Fruit fly (Drosophila melanogaster) whole organism, embryonic: ENCODE measurements around the gene Nepl9.

Experiments
- ATbp ChIP-seq: fragments of 200-800 bp; sonication (Bioruptor generic); optimal IDR thresholded peaks from 2 replicates; lab custom pipeline; 2017; ENCODE audit warnings: missing biosample characterization, mild to moderate bottlenecking, missing genetic modification characterization, missing genetic modification reagents
- Antp ChIP-seq: fragments of 200-800 bp; sonication (Bioruptor generic); optimal IDR thresholded peaks from 3 replicates; lab custom pipeline; 2016; ENCODE audit warnings: missing biosample characterization, missing genetic modification characterization
- CG11723 ChIP-seq: fragments of 200-800 bp; sonication (Bioruptor generic); optimal IDR thresholded peaks from 2 replicates; lab custom pipeline; 2017; ENCODE audit warnings: missing biosample characterization, mild to moderate bottlenecking, missing genetic modification characterization
- CG12299 ChIP-seq: fragments of 200-800 bp; sonication (Bioruptor generic); optimal IDR thresholded peaks from 2 replicates; lab custom pipeline; 2018; ENCODE audit warnings: missing biosample characterization, mild to moderate bottlenecking, missing genetic modification characterization
- CG13296 ChIP-seq: fragments of 200-800 bp; sonication (Bioruptor generic); optimal IDR thresholded peaks from 3 replicates; lab custom pipeline; 2018; ENCODE audit warnings: missing biosample characterization, mild to moderate bottlenecking, missing genetic modification characterization
- CG13624 ChIP-seq: fragments of 200-800 bp; sonication (Bioruptor generic); optimal IDR thresholded peaks from 2 replicates; lab custom pipeline; 2016; ENCODE audit warnings: missing biosample characterization, missing genetic modification characterization
- CG15696 ChIP-seq: fragments of 200-800 bp; sonication (Bioruptor generic); optimal IDR thresholded peaks from 2 replicates; lab custom pipeline; 2019; ENCODE audit warnings: missing biosample characterization, mild to moderate bottlenecking, missing genetic modification characterization, moderate library complexity
- CG17328 ChIP-seq: fragments of 200-800 bp; sonication (Bioruptor generic); IDR thresholded peaks from 2 replicates; pipeline ENCODE4 v1.3.6; 2022; ENCODE audit warnings: missing biosample characterization, missing genetic modification characterization
- CG18476 ChIP-seq: fragments of 200-800 bp; sonication (Bioruptor generic); optimal IDR thresholded peaks from 2 replicates; lab custom pipeline; 2016; ENCODE audit warnings: missing biosample characterization, mild to moderate bottlenecking, missing genetic modification characterization
- CG18599 ChIP-seq: fragments of 200-800 bp; sonication (Bioruptor generic); optimal IDR thresholded peaks from 3 replicates; lab custom pipeline; 2017; ENCODE audit warnings: missing biosample characterization, missing genetic modification characterization, mild to moderate bottlenecking, moderate library complexity, missing genetic modification reagents
- CG18764 ChIP-seq: fragments of 200-800 bp; sonication (Bioruptor generic); optimal IDR thresholded peaks from 3 replicates; lab custom pipeline; 2016; ENCODE audit warnings: missing biosample characterization, missing genetic modification characterization
- CG2120 ChIP-seq: fragments of 200-800 bp; sonication (Bioruptor generic); optimal IDR thresholded peaks from 3 replicates; lab custom pipeline; 2016; ENCODE audit warnings: missing biosample characterization, missing genetic modification characterization
- CG2712 ChIP-seq: fragments of 200-800 bp; optimal IDR thresholded peaks from 3 replicates; lab custom pipeline; 2019; ENCODE audit warnings: missing biosample characterization, mild to moderate bottlenecking, missing genetic modification characterization, moderate library complexity
- CG2889 ChIP-seq: fragments of 200-800 bp; sonication (Bioruptor generic); IDR thresholded peaks from 3 replicates; pipeline ENCODE4 v1.3.6; 2022; ENCODE audit warnings: missing biosample characterization, missing genetic modification characterization
- CG30020 ChIP-seq: fragments of 200-800 bp; optimal IDR thresholded peaks from 2 replicates; lab custom pipeline; 2019; ENCODE audit warnings: missing biosample characterization, mild to moderate bottlenecking, missing genetic modification characterization, moderate library complexity
- CG5953 ChIP-seq: fragments of 200-800 bp; sonication (Bioruptor generic); IDR thresholded peaks from 2 replicates; pipeline ENCODE4 v1.3.6; 2022; ENCODE audit warnings: missing biosample characterization, missing genetic modification characterization
- Dfd ChIP-seq, 2 experiments: fragments of >200 bp; optimal IDR thresholded peaks; 2 replicates each; lab custom pipeline; 2017; ENCODE audit warnings: missing biosample characterization in 2 of 2, missing genetic modification characterization in 2 of 2
- Dref ChIP-seq: fragments of 200-800 bp; sonication (Bioruptor generic); IDR thresholded peaks from 2 replicates; pipeline ENCODE4 v1.3.6; 2022; ENCODE audit warnings: missing biosample characterization, missing genetic modification characterization
- MESR4 ChIP-seq: fragments of 200-800 bp; sonication (Bioruptor generic); optimal IDR thresholded peaks from 2 replicates; lab custom pipeline; 2018; ENCODE audit warnings: missing biosample characterization, mild to moderate bottlenecking, missing genetic modification characterization, moderate library complexity
- Max ChIP-seq: fragments of 200-800 bp; sonication (Bioruptor generic); optimal IDR thresholded peaks from 2 replicates; lab custom pipeline; 2016; ENCODE audit warnings: missing biosample characterization, mild to moderate bottlenecking, missing genetic modification characterization
- NC2β ChIP-seq: fragments of 200-800 bp; sonication (Bioruptor generic); optimal IDR thresholded peaks from 2 replicates; lab custom pipeline; 2016; ENCODE audit warnings: missing biosample characterization, missing genetic modification characterization
- Scr ChIP-seq: fragments of 200-800 bp; sonication (Bioruptor generic); IDR thresholded peaks from 2 replicates; pipeline ENCODE4 v1.3.6; 2022; ENCODE audit warnings: missing biosample characterization, missing genetic modification characterization; ENCODE audit not compliant: partially characterized antibody
- Six4 ChIP-seq: fragments of 200-800 bp; sonication (Bioruptor generic); optimal IDR thresholded peaks from 2 replicates; lab custom pipeline; 2016; ENCODE audit warnings: missing biosample characterization, missing genetic modification characterization
- Tbp ChIP-seq: fragments of >200 bp; optimal IDR thresholded peaks from 2 replicates; lab custom pipeline; 2018; ENCODE audit warnings: missing biosample characterization, missing genetic modification characterization
- ash1 ChIP-seq: fragments of 200-800 bp; sonication (Bioruptor generic); optimal IDR thresholded peaks from 2 replicates; lab custom pipeline; 2018; ENCODE audit warnings: missing biosample characterization, mild to moderate bottlenecking, missing genetic modification characterization
- ato ChIP-seq: fragments of 200-800 bp; sonication (Bioruptor generic); IDR thresholded peaks from 2 replicates; pipeline ENCODE4 v1.3.6; 2022; ENCODE audit warnings: missing biosample characterization, missing genetic modification characterization; ENCODE audit not compliant: partially characterized antibody
- cato ChIP-seq: fragments of 200-800 bp; sonication (Bioruptor generic); optimal IDR thresholded peaks from 2 replicates; lab custom pipeline; 2016; ENCODE audit warnings: missing biosample characterization, missing genetic modification characterization, borderline replicate concordance
- chif ChIP-seq, 2 experiments: fragments of 200-800 bp; sonication (Bioruptor generic); optimal IDR thresholded peaks; 3 replicates each; lab custom pipeline; 2016; ENCODE audit warnings: missing biosample characterization in 2 of 2, missing genetic modification characterization in 2 of 2
- chinmo ChIP-seq: fragments of 200-800 bp; sonication (Bioruptor generic); IDR thresholded peaks from 4 replicates; pipeline ENCODE4 v1.3.6; 2022; ENCODE audit warnings: missing biosample characterization, missing genetic modification characterization; ENCODE audit not compliant: partially characterized antibody
- da ChIP-seq: fragments of 200-800 bp; sonication (Bioruptor generic); optimal IDR thresholded peaks from 2 replicates; lab custom pipeline; 2016; ENCODE audit warnings: missing biosample characterization, missing genetic modification characterization
- exex ChIP-seq: fragments of 200-800 bp; sonication (Bioruptor generic); optimal IDR thresholded peaks from 4 replicates; lab custom pipeline; 2018; ENCODE audit warnings: missing biosample characterization, mild to moderate bottlenecking, missing genetic modification characterization, moderate library complexity
- fd102C ChIP-seq: fragments of 200-800 bp; sonication (Bioruptor generic); optimal IDR thresholded peaks from 2 replicates; lab custom pipeline; 2018; ENCODE audit warnings: missing biosample characterization, mild to moderate bottlenecking, missing genetic modification characterization, moderate library complexity
- insv ChIP-seq, 2 experiments: fragments of 200-800 bp; sonication (Bioruptor generic); optimal IDR thresholded peaks; 3 replicates each; lab custom pipeline; 2016 to 2018; ENCODE audit warnings: missing biosample characterization in 2 of 2, missing genetic modification characterization in 2 of 2
- luna ChIP-seq: fragments of 200-800 bp; sonication (Bioruptor generic); optimal IDR thresholded peaks from 2 replicates; lab custom pipeline; 2016; ENCODE audit warnings: missing biosample characterization, missing genetic modification characterization
- nerfin-1 ChIP-seq: fragments of 200-800 bp; sonication (Bioruptor generic); optimal IDR thresholded peaks from 3 replicates; lab custom pipeline; 2019; ENCODE audit warnings: missing biosample characterization, mild to moderate bottlenecking, missing genetic modification characterization, moderate library complexity
- org-1 ChIP-seq: fragments of 200-800 bp; sonication (Bioruptor generic); optimal IDR thresholded peaks from 2 replicates; lab custom pipeline; 2017; ENCODE audit warnings: missing biosample characterization, missing genetic modification characterization
- otp ChIP-seq: fragments of 200-800 bp; sonication (Bioruptor generic); IDR thresholded peaks from 3 replicates; pipeline ENCODE4, ENCODE4 v1.3.6; 2022; ENCODE audit warnings: missing biosample characterization, missing genetic modification characterization
- pb ChIP-seq: fragments of 200-800 bp; sonication (Bioruptor generic); optimal IDR thresholded peaks from 3 replicates; lab custom pipeline; 2016; ENCODE audit warnings: missing biosample characterization, missing genetic modification characterization
- pho ChIP-seq: fragments of 200-800 bp; sonication (Bioruptor generic); optimal IDR thresholded peaks from 2 replicates; lab custom pipeline; 2016; ENCODE audit warnings: missing biosample characterization, missing genetic modification characterization
- pros ChIP-seq: fragments of 200-800 bp; sonication (Bioruptor generic); optimal IDR thresholded peaks from 3 replicates; lab custom pipeline; 2019; ENCODE audit warnings: missing biosample characterization, mild to moderate bottlenecking, missing genetic modification characterization, moderate library complexity
- sc ChIP-seq, 3 experiments: fragments of >200 bp in 2 of 3; fragments of 200-800 bp in 1 of 3; sonication (Bioruptor generic) in 1 of 3; optimal IDR thresholded peaks; 2 replicates in 2 of 3; 3 replicates in 1 of 3; lab custom pipeline; 2017; ENCODE audit warnings: mild to moderate bottlenecking in 1 of 3, missing biosample characterization in 1 of 3, missing genetic modification characterization in 1 of 3, missing genetic modification reagents in 1 of 3
- seq ChIP-seq: fragments of 200-800 bp; sonication (Bioruptor generic); IDR thresholded peaks from 2 replicates; pipeline ENCODE4 v1.3.6; 2022; ENCODE audit warnings: missing biosample characterization, missing genetic modification characterization
- sisA ChIP-seq: fragments of 200-800 bp; sonication (Bioruptor generic); IDR thresholded peaks from 2 replicates; pipeline ENCODE4 v1.3.6; 2022; ENCODE audit warnings: missing biosample characterization, missing genetic modification characterization
- stc ChIP-seq: fragments of 200-800 bp; sonication (Bioruptor generic); IDR thresholded peaks from 2 replicates; pipeline ENCODE4 v1.3.6; 2022; ENCODE audit warnings: missing biosample characterization, missing genetic modification characterization
- unc-4 ChIP-seq: fragments of 200-800 bp; sonication (Bioruptor generic); IDR thresholded peaks from 2 replicates; pipeline ENCODE4 v1.3.6; 2022; ENCODE audit warnings: missing biosample characterization, missing genetic modification characterization; ENCODE audit not compliant: partially characterized antibody
- unpg ChIP-seq: fragments of 200-800 bp; sonication (Bioruptor generic); optimal IDR thresholded peaks from 3 replicates; lab custom pipeline; 2018; ENCODE audit warnings: missing biosample characterization, mild to moderate bottlenecking, missing genetic modification characterization, moderate library complexity
- vnd ChIP-seq: fragments of 200-800 bp; sonication (Bioruptor generic); IDR thresholded peaks from 3 replicates; pipeline ENCODE4 v1.3.6; 2022; ENCODE audit warnings: missing biosample characterization, missing genetic modification characterization; ENCODE audit not compliant: partially characterized antibody
- zf30C ChIP-seq: fragments of 200-800 bp; sonication (Bioruptor generic); optimal IDR thresholded peaks from 3 replicates; lab custom pipeline; 2018; ENCODE audit warnings: missing biosample characterization, mild to moderate bottlenecking, missing genetic modification characterization

Nepl9 gene

DNA sequence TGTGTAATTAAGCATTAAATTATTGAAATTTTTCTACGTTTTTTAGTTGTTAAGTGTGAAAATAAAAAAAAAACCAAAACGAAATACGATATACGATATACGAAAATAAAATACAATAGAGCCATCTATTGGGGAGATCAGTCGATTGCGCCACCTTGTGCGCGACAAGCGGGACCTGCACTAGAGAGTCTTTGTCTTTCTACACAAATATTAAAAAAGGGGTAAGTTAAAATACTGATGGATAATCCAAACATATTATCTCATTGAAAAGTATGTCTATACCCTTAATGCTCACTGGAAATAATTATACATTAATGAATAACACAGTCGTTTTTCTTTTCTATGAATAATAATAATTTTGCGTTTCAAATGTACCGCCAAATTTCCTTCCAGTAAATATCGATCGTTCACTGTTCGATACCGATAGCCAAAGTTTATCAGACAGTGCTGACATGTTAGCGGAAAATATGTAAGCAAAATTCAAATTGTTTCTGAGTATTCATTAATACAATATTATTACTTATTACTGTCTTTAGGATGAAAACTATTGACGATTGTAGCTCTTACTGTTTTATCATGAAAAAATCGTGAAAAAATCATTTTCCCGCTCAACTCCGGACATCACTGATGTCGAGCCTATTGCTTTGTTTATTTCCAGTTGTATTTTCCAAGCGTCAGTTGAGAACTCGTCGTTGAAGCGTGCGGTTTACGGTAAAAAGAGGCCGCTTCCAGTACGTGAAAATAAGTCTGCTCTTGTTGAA is 20.9 kb downstream of the Nepl9 start, which contains the start of gene mdy (continued):
- TF ChIP-seq exex (tag; lab: Kevin White, UChicago) (no peak), Dfd (GFP tag; optimal IDR thresholded peaks at IDR 0.05; lab: Kevin White, UChicago) (no peak), CG18764 (GFP tag; lab: Kevin White, UChicago) (no peak), CG17328 (GFP tag; lab: Robert Waterston, UW) (peak; percentile 35), ATbp (GFP tag; lab: Kevin White, UChicago) (peak; percentile 44), CG2712 (tag; lab: Kevin White, UChicago) (peak; percentile 68), pho (peak; percentile 47), Antp (peak; percentile 56), CG2889 (GFP tag; lab: Robert Waterston, UW) (no peak), CG5953 (GFP tag; lab: Robert Waterston, UW) (no peak), CG30020 (no peak), Scr (GFP tag; lab: Robert Waterston, UW) (peak; percentile 61; the same call in 1 of the 2 replicates), insv (GFP tag; optimal IDR thresholded peaks at IDR 0.05; lab: Kevin White, UChicago) (peak in 1 of 2 experiments; percentile 62), ato (no peak), otp (GFP tag; lab: Robert Waterston, UW) (0 out of 3 replicates have a peak, but pooled peaks have one; percentile 57), CG18599 (GFP tag; lab: Kevin White, UChicago) (peak; percentile 53), pb (GFP tag; lab: Kevin White, UChicago) (peak; percentile 39), MESR4 (no peak), fd102C (GFP tag; lab: Kevin White, UChicago) (no peak), Dref (peak; percentile 73), cato (GFP tag; lab: Kevin White, UChicago) (no peak), sisA (peak; percentile 62), nerfin-1 (tag; lab: Kevin White, UChicago) (no peak), da (no peak), stc (GFP tag; lab: Robert Waterston, UW) (0 out of 2 replicates have a peak, but pooled peaks have one; percentile 5), zf30C (peak; percentile 47), CG13624 (GFP tag; lab: Kevin White, UChicago) (no peak), ash1 (GFP tag; lab: Kevin White, UChicago) (no peak), org-1 (GFP tag; lab: Kevin White, UChicago) (peak; percentile 7), CG12299 (tag; lab: Kevin White, UChicago) (peak; percentile 37), Six4 (GFP tag; lab: Kevin White, UChicago) (peak; percentile 33), NC2β (peak; percentile 37), CG18476 (peak; percentile 71), sc (optimal IDR thresholded peaks at IDR 0.05; lab: Kevin White, UChicago) (no peak), sc (GFP tag; optimal IDR thresholded peaks at IDR 0.05; lab: Kevin White, UChicago) (no peak), chinmo (GFP tag; lab: Robert Waterston, UW) (0 out of 4 replicates have a peak, but pooled peaks have one; percentile 34), Max (peak; percentile 65), vnd (0 out of 3 replicates have a peak, but pooled peaks have one; percentile 33), chif (GFP tag; optimal IDR thresholded peaks at IDR 0.05; lab: Kevin White, UChicago) (peak; percentile 4 to 65), unpg (GFP tag; lab: Kevin White, UChicago) (peak; percentile 50), unc-4 (GFP tag; lab: Robert Waterston, UW) (peak; percentile 55; the same call in 1 of the 2 replicates), CG2120 (GFP tag; lab: Kevin White, UChicago) (peak; percentile 81), pros (GFP tag; lab: Kevin White, UChicago) (no peak), CG13296 (GFP tag; lab: Kevin White, UChicago) (no peak), seq (GFP tag; lab: Robert Waterston, UW) (peak; percentile 44; the same call in 1 of the 2 replicates), luna (GFP tag; lab: Kevin White, UChicago) (no peak), CG15696 (tag; lab: Kevin White, UChicago) (peak; percentile 15), CG11723 (GFP tag; lab: Kevin White, UChicago) (no peak), Tbp (peak; percentile 4)
